Worm (Caenorhabditis elegans): Measurements from ENCODE around the gene F38H4.3.

Gene F38H4.3

ce11 chrIV:11820067-11820913 lies 21.9 kb upstream of the F38H4.3 start (continued):
- TF ChIP-seq ama-1 (optimal IDR thresholded peaks at IDR 0.05) (no peak), ama-1 (GFP tag; optimal IDR thresholded peaks at IDR 0.05) (peak; percentile 53 to 55), let-607 (tag; optimal IDR thresholded peaks at IDR 0.05) (no peak), ztf-3 (GFP tag; optimal IDR thresholded peaks at IDR 0.05) (no peak), sdz-38 (tag; optimal IDR thresholded peaks at IDR 0.05) (no peak), tbx-9 (tag; optimal IDR thresholded peaks at IDR 0.05; ENCODE audit: borderline replicate concordance) (no peak), F23B12.7 (tag; optimal IDR thresholded peaks at IDR 0.05; ENCODE audit: insufficient read depth) (no peak), lin-54 (GFP tag; optimal IDR thresholded peaks at IDR 0.05) (peak; percentile 63), rec-8 (tag; optimal IDR thresholded peaks at IDR 0.05) (no peak), B0336.3 (GFP tag; IDR thresholded peaks at IDR 0.05) (peak; percentile 72), K12H6.12 (tag; optimal IDR thresholded peaks at IDR 0.05) (no peak), die-1 (tag; optimal IDR thresholded peaks at IDR 0.05) (no peak), hlh-26 (GFP tag; conservative IDR thresholded peaks at IDR 0.05) (no peak), ceh-91 (GFP tag; IDR thresholded peaks at IDR 0.05) (no peak), F10E7.11 (tag; optimal IDR thresholded peaks at IDR 0.05) (no peak), F57A8.1 (GFP tag; optimal IDR thresholded peaks at IDR 0.05) (no peak), unc-62 (GFP tag; optimal IDR thresholded peaks at IDR 0.05) (no peak), nfya-1 (tag; optimal IDR thresholded peaks at IDR 0.05; ENCODE audit: borderline replicate concordance, insufficient read depth) (no peak), dox-1 (GFP tag; IDR thresholded peaks at IDR 0.05) (0 out of 2 replicates have a peak, but pooled peaks have one; percentile 22), C06A6.2 (GFP tag; conservative IDR thresholded peaks at IDR 0.05) (no peak; the same call in 1 of the 2 replicates), tbp1 (GFP tag; optimal IDR thresholded peaks at IDR 0.05) (peak; percentile 58), nfya-2 (GFP tag; IDR thresholded peaks at IDR 0.05) (no peak), ztf-28 (GFP tag; IDR thresholded peaks at IDR 0.05) (no peak), attf-3 (GFP tag; conservative IDR thresholded peaks at IDR 0.05) (0 out of 2 replicates have a peak, but pooled peaks have one; percentile 27), snpc-3.4 (tag; optimal IDR thresholded peaks at IDR 0.05) (peak; percentile 64), C17E4.6 (GFP tag; IDR thresholded peaks at IDR 0.05) (no peak), ztf-18 (tag; optimal IDR thresholded peaks at IDR 0.05) (no peak), ceh-100 (GFP tag; IDR thresholded peaks at IDR 0.05) (no peak), snpc-1.3 (tag; optimal IDR thresholded peaks at IDR 0.05; ENCODE audit: insufficient read depth) (no peak), ceh-27 (GFP tag; optimal IDR thresholded peaks at IDR 0.05) (no peak), madf-8 (GFP tag; conservative IDR thresholded peaks at IDR 0.05) (peak; percentile 31), cebp-1 (GFP tag; IDR thresholded peaks at IDR 0.05) (no peak), cebp-1 (tag; optimal IDR thresholded peaks at IDR 0.05) (peak; percentile 55), nhr-179 (tag; optimal IDR thresholded peaks at IDR 0.05) (no peak), nhr-80 (tag; optimal IDR thresholded peaks at IDR 0.05) (no peak), ccch-3 (GFP tag; optimal IDR thresholded peaks at IDR 0.05) (no peak), aptf-3 (GFP tag; IDR thresholded peaks at IDR 0.05) (no peak), B0035.1 (tag; optimal IDR thresholded peaks at IDR 0.05) (peak; percentile 8), hsf-1 (GFP tag; IDR thresholded peaks at IDR 0.05) (peak; percentile 79), madf-6 (GFP tag; IDR thresholded peaks at IDR 0.05) (peak; percentile 74), lin-26 (GFP tag; IDR thresholded peaks at IDR 0.05) (peak; percentile 67), nfyb-1 (GFP tag; IDR thresholded peaks at IDR 0.05) (no peak), attf-5 (GFP tag; optimal IDR thresholded peaks at IDR 0.05) (no peak), Y56A3A.18 (GFP tag; IDR thresholded peaks at IDR 0.05) (peak; percentile 63; the same call in 1 of the 2 replicates), lsy-27 (tag; optimal IDR thresholded peaks at IDR 0.05; ENCODE audit: borderline replicate concordance, insufficient read depth) (no peak), hrde-1 (tag; optimal IDR thresholded peaks at IDR 0.05; ENCODE audit: borderline replicate concordance) (peak; percentile 60)

All from whole organism, young adult.